Worm (Caenorhabditis elegans): Measurements from ENCODE around the gene dct-8.

dct-8 gene

ce11 chrIV:3915296-3915695 is 20.4 kb downstream of the dct-8 start, which contains the start of gene srz-20:
Gene srz-20, plus strand, starts transcription at chrIV:3915596.
- TF ChIP-seq mdl-1 (tag; optimal IDR thresholded peaks at IDR 0.05) = no peak
- no peak for TF ChIP-seq nhr-25 (tag; optimal IDR thresholded peaks at IDR 0.05)
- no peak for TF ChIP-seq nhr-129 (tag; optimal IDR thresholded peaks at IDR 0.05)
- no peak for TF ChIP-seq nhr-12 (tag; optimal IDR thresholded peaks at IDR 0.05)
- TF ChIP-seq nhr-23 (tag; optimal IDR thresholded peaks at IDR 0.05) = no peak
- TF ChIP-seq ceh-16 (tag; optimal IDR thresholded peaks at IDR 0.05) = no peak
- no peak for TF ChIP-seq nhr-6 (tag; optimal IDR thresholded peaks at IDR 0.05)
- TF ChIP-seq ama-1 (optimal IDR thresholded peaks at IDR 0.05) = no peak
- TF ChIP-seq ZK546.5 (tag; optimal IDR thresholded peaks at IDR 0.05) = no peak
- no peak for TF ChIP-seq crh-2 (tag; optimal IDR thresholded peaks at IDR 0.05)
- TF ChIP-seq aly-2 (tag; optimal IDR thresholded peaks at IDR 0.05) = no peak
- no peak for TF ChIP-seq R02D3.7 (tag; optimal IDR thresholded peaks at IDR 0.05)
- no peak for TF ChIP-seq ztf-4 (tag; optimal IDR thresholded peaks at IDR 0.05)
- TF ChIP-seq fos-1 (tag; optimal IDR thresholded peaks at IDR 0.05) = no peak
- no peak for TF ChIP-seq zag-1 (tag; optimal IDR thresholded peaks at IDR 0.05)
- no peak for TF ChIP-seq unc-55 (GFP tag; optimal IDR thresholded peaks at IDR 0.05)
- no peak for TF ChIP-seq nhr-10 (tag; optimal IDR thresholded peaks at IDR 0.05)
- TF ChIP-seq F13H6.1 (tag; optimal IDR thresholded peaks at IDR 0.05) = no peak
- TF ChIP-seq lsy-2 (tag; optimal IDR thresholded peaks at IDR 0.05) = no peak

DNA sequence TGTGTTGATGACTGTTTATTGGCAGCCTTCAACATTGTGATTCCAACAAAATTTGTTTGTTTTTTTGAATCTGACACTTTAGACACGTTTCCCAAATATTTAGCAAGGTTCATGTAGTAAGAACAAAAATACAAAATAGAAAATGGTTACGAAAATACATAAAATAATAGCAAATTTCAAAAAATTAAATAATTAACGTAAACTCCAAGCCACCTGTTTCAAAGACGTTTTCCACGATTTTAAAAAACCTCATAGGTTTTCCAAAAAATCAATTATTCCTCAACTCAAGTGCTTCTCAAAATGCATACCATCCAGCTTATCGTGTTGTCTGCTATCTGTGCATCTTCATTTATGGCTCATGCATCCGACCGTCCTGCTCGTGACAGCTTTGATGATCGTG is 22.5 kb downstream of the dct-8 start, which contains the start of gene F56D6.14:
F56D6.14 (plus strand) TSS at position 301 of the 400 bp plus-strand sequence.
- TF ChIP-seq nhr-129 (tag; optimal IDR thresholded peaks at IDR 0.05) (no peak), egl-27 (tag; optimal IDR thresholded peaks at IDR 0.05) (no peak), nhr-237 (tag; optimal IDR thresholded peaks at IDR 0.05) (no peak), ama-1 (optimal IDR thresholded peaks at IDR 0.05) (no peak), unc-39 (tag; optimal IDR thresholded peaks at IDR 0.05) (no peak), blmp-1 (tag; optimal IDR thresholded peaks at IDR 0.05; ENCODE audit: insufficient read depth) (no peak), aly-2 (tag; optimal IDR thresholded peaks at IDR 0.05) (no peak)

DNA sequence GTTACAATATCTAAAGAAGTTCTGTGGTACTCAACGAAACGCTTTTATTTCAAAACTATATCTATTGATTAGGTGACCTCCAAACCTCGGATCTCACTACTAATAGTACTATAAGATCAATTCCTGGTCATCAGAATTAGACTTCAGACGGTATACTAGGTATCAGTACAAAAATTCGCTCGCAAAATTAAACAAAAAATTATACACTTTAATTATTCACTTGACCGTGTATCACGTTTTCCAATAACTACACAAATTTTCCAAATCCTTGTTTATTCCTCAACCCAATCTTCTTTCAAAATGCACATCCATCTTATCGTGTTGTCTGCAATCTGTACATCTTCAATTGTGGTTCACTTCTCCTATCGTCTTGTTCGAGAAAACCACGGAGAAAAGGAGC is 23.3 kb downstream of the dct-8 start, which contains the start of gene F56D6.23:
F56D6.23 (plus strand) TSS at position 301 of the 400 bp plus-strand sequence.
- TF ChIP-seq ztf-4 (tag; optimal IDR thresholded peaks at IDR 0.05) = no peak
- TF ChIP-seq nhr-23 (tag; optimal IDR thresholded peaks at IDR 0.05) = no peak
- no peak for TF ChIP-seq C34F6.9 (tag; optimal IDR thresholded peaks at IDR 0.05)
- no peak for TF ChIP-seq lsy-2 (tag; optimal IDR thresholded peaks at IDR 0.05)
- no peak for TF ChIP-seq mbf-1 (tag; optimal IDR thresholded peaks at IDR 0.05)
- TF ChIP-seq aly-2 (tag; optimal IDR thresholded peaks at IDR 0.05) = no peak
- TF ChIP-seq ceh-82 (tag; optimal IDR thresholded peaks at IDR 0.05) = no peak
- TF ChIP-seq nhr-10 (tag; optimal IDR thresholded peaks at IDR 0.05) = no peak
- TF ChIP-seq nhr-6 (tag; optimal IDR thresholded peaks at IDR 0.05) = no peak
- no peak for TF ChIP-seq nhr-237 (tag; optimal IDR thresholded peaks at IDR 0.05)
- TF ChIP-seq lin-11 (tag; optimal IDR thresholded peaks at IDR 0.05) = no peak
- no peak for TF ChIP-seq lin-39 (tag; optimal IDR thresholded peaks at IDR 0.05)
- no peak for TF ChIP-seq nhr-21 (tag; optimal IDR thresholded peaks at IDR 0.05)
- TF ChIP-seq mdl-1 (tag; optimal IDR thresholded peaks at IDR 0.05) = no peak
- TF ChIP-seq peb-1 (tag; optimal IDR thresholded peaks at IDR 0.05) = no peak

DNA sequence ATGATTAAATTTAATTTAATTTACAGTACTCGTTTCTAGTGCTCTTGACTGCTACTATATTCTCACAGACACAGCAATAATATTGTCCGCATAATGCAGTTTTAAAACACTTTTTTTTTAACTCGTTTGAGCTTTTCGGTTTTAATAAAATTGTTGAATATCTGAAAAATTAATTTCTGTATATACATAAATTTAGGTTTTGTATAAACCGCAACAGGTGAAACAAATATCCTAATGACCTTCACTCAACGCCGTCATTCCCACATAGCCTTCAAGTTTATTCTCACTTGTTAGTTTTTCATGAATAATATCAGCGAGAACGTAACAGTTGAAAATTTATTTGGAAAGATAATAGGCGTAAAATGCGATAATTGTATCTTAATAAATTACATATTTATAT is 24.6 kb downstream of the dct-8 start, which contains the start of gene srz-19:
srz-19 (plus strand) TSS at position 301 of the 400 bp plus-strand sequence.
- TF ChIP-seq lin-11 (tag; optimal IDR thresholded peaks at IDR 0.05) (no peak), ama-1 (optimal IDR thresholded peaks at IDR 0.05) (no peak), nhr-25 (tag; optimal IDR thresholded peaks at IDR 0.05) (no peak), blmp-1 (tag; optimal IDR thresholded peaks at IDR 0.05; ENCODE audit: insufficient read depth) (no peak), elt-1 (tag; optimal IDR thresholded peaks at IDR 0.05) (no peak), egl-27 (tag; optimal IDR thresholded peaks at IDR 0.05) (no peak), ceh-82 (tag; optimal IDR thresholded peaks at IDR 0.05) (no peak)

DNA sequence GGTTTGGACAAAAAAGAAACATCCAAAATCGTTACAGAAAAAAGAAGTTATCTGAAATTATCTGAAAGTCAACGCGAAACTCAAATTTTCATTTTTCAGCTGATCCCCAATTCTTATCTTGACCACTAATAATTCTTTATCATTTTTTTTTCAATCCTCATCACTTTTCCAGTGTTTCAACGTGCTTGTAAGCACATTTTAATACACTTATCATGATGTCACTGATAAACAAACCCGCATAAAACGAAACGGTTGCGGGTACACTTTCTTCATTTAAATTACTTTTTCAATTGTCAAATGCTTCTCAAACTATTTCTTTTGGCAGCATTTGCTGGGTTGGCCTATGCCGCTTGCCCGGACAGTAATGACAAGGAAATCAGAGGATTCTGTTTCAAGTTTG is 27.0 kb downstream of the dct-8 start, which contains the start of gene clec-67:
clec-67 (plus strand) TSS at position 268 of the 400 bp plus-strand sequence.
- no peak for TF ChIP-seq crh-2 (tag; optimal IDR thresholded peaks at IDR 0.05)
- TF ChIP-seq peb-1 (tag; optimal IDR thresholded peaks at IDR 0.05) = no peak
- TF ChIP-seq fos-1 (tag; optimal IDR thresholded peaks at IDR 0.05) = peak; percentile 79
- no peak for TF ChIP-seq unc-39 (tag; optimal IDR thresholded peaks at IDR 0.05)
- no peak for TF ChIP-seq Y55F3AM.14 (GFP tag; optimal IDR thresholded peaks at IDR 0.05)
- no peak for TF ChIP-seq nhr-12 (tag; optimal IDR thresholded peaks at IDR 0.05)
- TF ChIP-seq elt-3 (tag; optimal IDR thresholded peaks at IDR 0.05) = no peak
- TF ChIP-seq sma-9 (GFP tag; optimal IDR thresholded peaks at IDR 0.05) = peak; percentile 40
- TF ChIP-seq sma-9 (tag; optimal IDR thresholded peaks at IDR 0.05) = no peak
